Worm (Caenorhabditis elegans) whole organism, early embryonic: Measurements from ENCODE around the gene sqst-1.

Experiments
- B0310.2 ChIP-seq: sonication (generic microtip); optimal IDR thresholded peaks from 2 replicates; lab custom pipeline; 2016; ENCODE audit warnings: mild to moderate bottlenecking, missing genetic modification characterization, missing compliant biosample characterization
- F13C5.2 ChIP-seq: sonication (generic microtip); optimal IDR thresholded peaks from 2 replicates; lab custom pipeline; 2017; ENCODE audit warnings: mild to moderate bottlenecking, missing genetic modification characterization, inconsistent platforms, missing compliant biosample characterization
- aly-1 ChIP-seq: sonication (generic microtip); optimal IDR thresholded peaks from 2 replicates; lab custom pipeline; 2016; ENCODE audit warnings: missing genetic modification characterization, missing compliant biosample characterization
- ama-1 ChIP-seq: fragments of 150-350 bp; optimal IDR thresholded peaks from 2 replicates; lab custom pipeline; 2014
- ceh-13 ChIP-seq: fragments of 200-800 bp; sonication (Bioruptor generic); optimal IDR thresholded peaks from 2 replicates; lab custom pipeline; 2018; ENCODE audit warnings: mild to moderate bottlenecking, missing genetic modification characterization, missing compliant biosample characterization
- ets-7 ChIP-seq: sonication (generic microtip); optimal IDR thresholded peaks from 2 replicates; lab custom pipeline; 2016; ENCODE audit warnings: missing genotype, missing genetic modification characterization, missing compliant biosample characterization
- flt-1 ChIP-seq: fragments of 200-800 bp; sonication (Bioruptor generic); IDR thresholded peaks from 2 replicates; pipeline ENCODE4 v1.3.6; 2022; ENCODE audit warnings: missing genetic modification characterization, missing compliant biosample characterization
- hmbx-1 ChIP-seq: sonication (generic microtip); optimal IDR thresholded peaks from 2 replicates; lab custom pipeline; 2016; ENCODE audit warnings: mild to moderate bottlenecking, missing genetic modification characterization, missing compliant biosample characterization
- pes-1 ChIP-seq: fragments of 200-800 bp; sonication (Bioruptor generic); IDR thresholded peaks from 2 replicates; pipeline ENCODE4 v1.3.6; 2022; ENCODE audit warnings: missing genetic modification reagents, missing genetic modification characterization, missing compliant biosample characterization
- sea-1 ChIP-seq: fragments of 200-800 bp; sonication (Bioruptor generic); conservative IDR thresholded peaks from 2 replicates; pipeline ENCODE4 v1.3.6; 2022; ENCODE audit warnings: missing genetic modification characterization, missing compliant biosample characterization
- tbx-11 ChIP-seq: fragments of 200-800 bp; sonication (Bioruptor generic); IDR thresholded peaks from 2 replicates; pipeline ENCODE4 v1.3.6; 2022; ENCODE audit warnings: missing genetic modification characterization, missing compliant biosample characterization
- tbx-37 ChIP-seq: fragments of 200-800 bp; sonication (Bioruptor generic); conservative IDR thresholded peaks from 2 replicates; pipeline ENCODE4 v1.3.6; 2022; ENCODE audit warnings: missing genetic modification reagents, missing genetic modification characterization, missing compliant biosample characterization
- tra-4 ChIP-seq: sonication (generic microtip); optimal IDR thresholded peaks from 2 replicates; lab custom pipeline; 2017; ENCODE audit warnings: missing genetic modification characterization, missing compliant biosample characterization

- TF ChIP-seq B0310.2 (tag; lab: Kevin White, UChicago) (no peak), tbx-37 (GFP tag; lab: Robert Waterston, UW) (no peak), pes-1 (no peak), flt-1 (GFP tag; lab: Robert Waterston, UW) (no peak), ama-1 (lab: Kevin White, UChicago) (no peak), F13C5.2 (tag; lab: Kevin White, UChicago) (no peak), tbx-11 (GFP tag; lab: Robert Waterston, UW) (no peak), ets-7 (tag; lab: Kevin White, UChicago) (no peak), hmbx-1 (tag; lab: Kevin White, UChicago) (no peak), aly-1 (tag; lab: Kevin White, UChicago) (no peak), ceh-13 (GFP tag; lab: Kevin White, UChicago) (no peak), sea-1 (no peak), tra-4 (tag; lab: Kevin White, UChicago) (no peak)
Measured at ce11 chrIV:12035422-12035821, 1.3 kb downstream of the sqst-1 start.
